Fruit fly (Drosophila melanogaster): Measurements from ENCODE around the gene Lsp1beta.

Gene Lsp1beta

DNA sequence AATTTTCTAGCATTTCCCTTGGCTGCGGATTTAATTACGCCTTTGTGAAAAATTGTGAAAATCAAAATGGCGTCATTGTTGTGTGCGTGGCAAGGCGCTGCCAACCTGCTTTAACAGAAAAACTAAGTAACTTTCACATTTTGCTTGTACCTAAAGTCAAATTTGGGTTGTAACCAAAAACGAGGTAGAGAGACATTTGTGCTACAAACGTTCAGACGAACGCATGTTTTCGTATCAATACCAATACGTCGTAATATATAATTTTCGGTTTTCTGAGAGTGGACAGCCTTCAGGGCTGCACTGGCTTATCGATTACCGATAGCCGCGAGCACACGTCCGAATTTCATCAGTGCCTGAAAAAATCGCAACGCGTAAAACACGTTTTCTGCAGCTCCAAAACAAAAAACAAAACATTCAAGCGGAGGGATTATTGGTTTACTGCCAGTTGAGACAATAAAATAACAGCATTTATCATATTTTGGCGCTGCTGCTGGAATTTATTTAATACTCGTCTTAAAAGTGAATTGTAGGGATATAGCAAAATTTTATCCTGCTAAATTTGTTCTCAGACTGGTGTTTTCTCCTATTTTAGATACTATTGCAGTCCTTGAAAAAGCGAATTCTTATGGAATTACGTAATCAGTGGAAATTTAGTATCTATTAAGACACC is 27.4 kb upstream of the Lsp1beta start (continued):
- TF ChIP-seq Gug (GFP tag; IDR thresholded peaks at IDR 0.05) (peak; percentile 29; the same call in 1 of the 2 replicates), vri (GFP tag; optimal IDR thresholded peaks at IDR 0.05) (no peak), CG8119 (GFP tag; IDR thresholded peaks at IDR 0.05) (peak; percentile 68), salr (GFP tag; optimal IDR thresholded peaks at IDR 0.05) (peak; percentile 2 to 18), CG31627 (GFP tag; optimal IDR thresholded peaks at IDR 0.05) (peak; percentile 85), ss (GFP tag; optimal IDR thresholded peaks at IDR 0.05) (peak in 1 of 2 experiments; percentile 57), CG6792 (GFP tag; optimal IDR thresholded peaks at IDR 0.05) (peak; percentile 69), fd85E (GFP tag; optimal IDR thresholded peaks at IDR 0.05) (peak; percentile 44), svp (GFP tag) (peak; percentile 69), Sox15 (GFP tag; optimal IDR thresholded peaks at IDR 0.05) (peak; percentile 9), CG10669 (GFP tag; optimal IDR thresholded peaks at IDR 0.05) (peak; percentile 25), Smox (GFP tag; optimal IDR thresholded peaks at IDR 0.05) (peak; percentile 60), Hr39 (GFP tag; optimal IDR thresholded peaks at IDR 0.05) (peak; percentile 81)

DNA sequence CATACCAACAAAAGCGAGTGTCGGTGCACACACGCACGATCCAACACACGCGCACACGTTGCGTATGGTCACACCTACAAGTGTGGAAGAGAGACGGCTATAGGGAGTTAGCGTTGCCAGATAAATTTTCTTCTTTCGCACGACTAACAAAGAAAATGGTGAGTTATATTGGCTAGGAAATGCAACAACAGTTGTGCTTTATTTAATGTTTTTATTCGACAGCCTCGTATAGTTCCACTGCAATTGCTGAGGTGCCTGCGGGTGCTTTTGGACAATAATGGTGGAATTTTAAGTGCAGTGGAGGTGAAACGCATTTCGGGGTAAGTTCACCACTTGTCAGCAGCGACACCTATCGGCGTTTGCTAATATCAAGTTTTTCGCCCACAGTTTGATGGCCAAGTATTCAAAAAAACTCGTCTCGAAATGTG is 26.9 kb upstream of the Lsp1beta start:
- peak; percentile 14 for TF ChIP-seq lz (GFP tag; optimal IDR thresholded peaks at IDR 0.05)
- no peak for TF ChIP-seq CG11762 (GFP tag; optimal IDR thresholded peaks at IDR 0.05; ENCODE audit: insufficient read depth)
- peak; percentile 97 for TF ChIP-seq Sox14 (GFP tag; optimal IDR thresholded peaks at IDR 0.05)
- TF ChIP-seq CG4318 (GFP tag; optimal IDR thresholded peaks at IDR 0.05): no peak
- peak; percentile 48; the same call in 1 of the 3 replicates for TF ChIP-seq CG6163 (GFP tag; IDR thresholded peaks at IDR 0.05)
- TF ChIP-seq CG1621 (tag; optimal IDR thresholded peaks at IDR 0.05): peak; percentile 16
- TF ChIP-seq vri (GFP tag; optimal IDR thresholded peaks at IDR 0.05): peak; percentile 98
- TF ChIP-seq CG6808 (GFP tag; optimal IDR thresholded peaks at IDR 0.05): peak; percentile 7
- TF ChIP-seq CG3032 (tag; optimal IDR thresholded peaks at IDR 0.05): peak; percentile 0
- peak; percentile 16 for TF ChIP-seq dsx (GFP tag; optimal IDR thresholded peaks at IDR 0.05; ENCODE audit: poor library complexity, severe bottlenecking)
- no peak for TF ChIP-seq CG34406 (GFP tag; optimal IDR thresholded peaks at IDR 0.05)
- peak; percentile 68 for TF ChIP-seq svp (GFP tag)

DNA sequence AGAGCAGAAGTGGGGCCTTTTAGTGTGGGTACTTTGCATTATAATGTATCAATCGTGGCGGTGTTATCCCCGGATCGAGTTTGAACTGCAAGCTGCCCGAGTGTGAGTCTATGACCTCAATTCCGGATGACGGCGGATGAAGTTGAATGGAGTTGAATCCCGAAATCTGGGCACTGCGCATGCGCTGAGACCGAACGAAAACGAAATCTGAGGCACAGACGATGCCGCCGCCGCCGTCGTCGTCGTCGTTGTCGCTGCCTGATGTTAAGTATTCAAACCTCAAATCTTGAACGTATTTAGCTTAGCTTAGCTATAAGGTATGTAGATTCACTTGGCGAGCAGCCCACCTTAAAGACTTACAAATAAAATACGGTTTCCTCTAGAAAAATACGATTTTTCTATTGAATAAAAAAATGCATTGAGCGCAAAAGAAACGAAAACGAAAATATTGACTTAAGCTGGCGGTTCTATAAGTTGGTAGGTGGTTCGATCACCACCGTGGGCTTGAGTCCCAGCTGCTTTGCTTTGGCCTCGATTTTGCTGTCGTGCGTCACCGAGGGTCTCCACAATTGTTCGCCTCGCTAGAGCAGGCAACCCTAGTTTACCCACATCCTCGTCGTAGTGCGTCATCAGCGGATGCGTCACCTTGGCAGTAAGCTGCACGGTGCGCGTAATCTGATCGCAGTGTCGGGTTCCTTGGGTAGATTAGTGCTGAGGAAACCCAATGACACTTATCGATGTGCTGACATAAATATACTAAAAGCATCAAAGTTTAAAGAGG is 24.4 kb upstream of the Lsp1beta start:
- TF ChIP-seq CG11294 (GFP tag; IDR thresholded peaks at IDR 0.05) (no peak), svp (GFP tag) (peak; percentile 45)

DNA sequence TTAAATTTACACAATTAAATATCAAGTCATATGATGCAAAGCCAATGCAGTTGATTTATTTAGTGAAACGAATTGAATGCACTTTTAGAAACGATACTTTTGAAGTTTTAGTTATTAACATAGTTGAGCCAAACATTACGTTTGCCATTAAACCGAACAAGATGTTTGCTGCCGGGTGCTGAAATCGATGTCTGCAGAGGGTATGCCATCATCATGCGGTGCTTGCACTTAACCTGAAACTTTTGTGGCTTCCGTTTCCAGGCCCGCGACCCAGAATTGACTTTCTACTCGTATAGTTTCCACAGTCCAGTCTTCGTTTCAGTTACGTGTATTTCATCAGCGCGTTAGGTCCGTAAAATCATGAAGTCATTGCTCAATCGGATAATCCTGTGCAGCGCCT is 21.3 kb upstream of the Lsp1beta start, which contains the start of gene ninaA:
TSS of gene ninaA (plus strand) at position 301 of the 400 bp plus-strand sequence.
- no peak for TF ChIP-seq svp (GFP tag)
- TF ChIP-seq Sox14 (GFP tag; optimal IDR thresholded peaks at IDR 0.05): no peak
- TF ChIP-seq CG11902 (GFP tag; optimal IDR thresholded peaks at IDR 0.05): no peak
- TF ChIP-seq Eip93F (GFP tag; optimal IDR thresholded peaks at IDR 0.05): no peak
- no peak for TF ChIP-seq Ets21C (GFP tag; optimal IDR thresholded peaks at IDR 0.05)
- TF ChIP-seq CG15336 (GFP tag; IDR thresholded peaks at IDR 0.05): no peak
- TF ChIP-seq fd59A (GFP tag; optimal IDR thresholded peaks at IDR 0.05): no peak
- no peak for TF ChIP-seq Sox102F (GFP tag; optimal IDR thresholded peaks at IDR 0.05)
- no peak for TF ChIP-seq CG34406 (GFP tag; optimal IDR thresholded peaks at IDR 0.05)
- no peak for TF ChIP-seq Ets96B (tag; optimal IDR thresholded peaks at IDR 0.05)
- TF ChIP-seq Hr38 (GFP tag; optimal IDR thresholded peaks at IDR 0.05): no peak
- TF ChIP-seq Hr39 (GFP tag; optimal IDR thresholded peaks at IDR 0.05): no peak
- no peak for TF ChIP-seq ss (GFP tag; optimal IDR thresholded peaks at IDR 0.05)
- TF ChIP-seq vri (GFP tag; optimal IDR thresholded peaks at IDR 0.05): no peak
